Fruit fly (Drosophila melanogaster): ENCODE results near the gene CG8281.

Gene CG8281

dm6 chr3L:7909695-7910463 is 2.4 kb upstream of the CG8281 start:
- TF ChIP-seq psq (optimal IDR thresholded peaks at IDR 0.05), result no peak
- no peak for TF ChIP-seq Myc (optimal IDR thresholded peaks at IDR 0.05)
- TF ChIP-seq Sin3A (optimal IDR thresholded peaks at IDR 0.05), result no peak
- no peak for TF ChIP-seq ttk (optimal IDR thresholded peaks at IDR 0.05)
- TF ChIP-seq h (optimal IDR thresholded peaks at IDR 0.05), result no peak
- no peak for TF ChIP-seq insv (optimal IDR thresholded peaks at IDR 0.05)

- TF ChIP-seq h (optimal IDR thresholded peaks at IDR 0.05) (no peak), psq (optimal IDR thresholded peaks at IDR 0.05) (no peak), Sin3A (optimal IDR thresholded peaks at IDR 0.05) (no peak), ttk (optimal IDR thresholded peaks at IDR 0.05) (no peak), insv (optimal IDR thresholded peaks at IDR 0.05) (no peak), Myc (optimal IDR thresholded peaks at IDR 0.05) (no peak)
Observed at dm6 chr3L:7910916-7911467, 1.3 kb upstream of the CG8281 start.

dm6 chr3L:7914969-7915596 is 2.8 kb downstream of the CG8281 start, which contains the start of gene Tmem43:
Tmem43 (minus strand) TSS chr3L:7915120.
- TF ChIP-seq insv (optimal IDR thresholded peaks at IDR 0.05) (no peak), Sin3A (optimal IDR thresholded peaks at IDR 0.05) (no peak), Myc (optimal IDR thresholded peaks at IDR 0.05) (no peak)

dm6 chr3L:7915808-7916619 is 3.8 kb downstream of the CG8281 start:
- TF ChIP-seq Sin3A (optimal IDR thresholded peaks at IDR 0.05) (no peak), psq (optimal IDR thresholded peaks at IDR 0.05) (no peak), h (optimal IDR thresholded peaks at IDR 0.05) (no peak), insv (optimal IDR thresholded peaks at IDR 0.05) (no peak), ttk (optimal IDR thresholded peaks at IDR 0.05) (no peak)

- TF ChIP-seq h (optimal IDR thresholded peaks at IDR 0.05), result no peak
- no peak for TF ChIP-seq psq (optimal IDR thresholded peaks at IDR 0.05)
- TF ChIP-seq Myc (optimal IDR thresholded peaks at IDR 0.05), result no peak
- no peak for TF ChIP-seq ttk (optimal IDR thresholded peaks at IDR 0.05)
- no peak for TF ChIP-seq Sin3A (optimal IDR thresholded peaks at IDR 0.05)
Observed at dm6 chr3L:7934200-7934599, 21.9 kb downstream of the CG8281 start.

dm6 chr3L:7934857-7935256 is 22.6 kb downstream of the CG8281 start:
- TF ChIP-seq h (optimal IDR thresholded peaks at IDR 0.05) (no peak), psq (optimal IDR thresholded peaks at IDR 0.05) (no peak), insv (optimal IDR thresholded peaks at IDR 0.05) (no peak), ttk (optimal IDR thresholded peaks at IDR 0.05) (no peak), Sin3A (optimal IDR thresholded peaks at IDR 0.05) (no peak), Myc (optimal IDR thresholded peaks at IDR 0.05) (no peak)

dm6 chr3L:7935409-7935932 is 23.2 kb downstream of the CG8281 start:
- TF ChIP-seq Sin3A (optimal IDR thresholded peaks at IDR 0.05) (no peak), insv (optimal IDR thresholded peaks at IDR 0.05) (no peak), psq (optimal IDR thresholded peaks at IDR 0.05) (no peak)

- TF ChIP-seq psq (optimal IDR thresholded peaks at IDR 0.05), result no peak
- no peak for TF ChIP-seq Myc (optimal IDR thresholded peaks at IDR 0.05)
- TF ChIP-seq insv (optimal IDR thresholded peaks at IDR 0.05), result no peak
- no peak for TF ChIP-seq Sin3A (optimal IDR thresholded peaks at IDR 0.05)
- TF ChIP-seq h (optimal IDR thresholded peaks at IDR 0.05), result no peak
- no peak for TF ChIP-seq ttk (optimal IDR thresholded peaks at IDR 0.05)
Observed at dm6 chr3L:7935933-7936494, 23.8 kb downstream of the CG8281 start, which contains the start of the genes syd and Srp9. syd (minus strand) TSS chr3L:7936120. Srp9 (plus strand) TSS chr3L:7936373.

dm6 chr3L:7938638-7939037 is 26.4 kb downstream of the CG8281 start:
- no peak for TF ChIP-seq ttk (optimal IDR thresholded peaks at IDR 0.05)
- TF ChIP-seq Sin3A (optimal IDR thresholded peaks at IDR 0.05), result no peak
- no peak for TF ChIP-seq insv (optimal IDR thresholded peaks at IDR 0.05)
- TF ChIP-seq h (optimal IDR thresholded peaks at IDR 0.05), result no peak
- no peak for TF ChIP-seq psq (optimal IDR thresholded peaks at IDR 0.05)
- no peak for TF ChIP-seq Myc (optimal IDR thresholded peaks at IDR 0.05)

- TF ChIP-seq Sin3A (optimal IDR thresholded peaks at IDR 0.05), result no peak
- no peak for TF ChIP-seq psq (optimal IDR thresholded peaks at IDR 0.05)
- no peak for TF ChIP-seq insv (optimal IDR thresholded peaks at IDR 0.05)
- no peak for TF ChIP-seq h (optimal IDR thresholded peaks at IDR 0.05)
- no peak for TF ChIP-seq Myc (optimal IDR thresholded peaks at IDR 0.05)
- TF ChIP-seq ttk (optimal IDR thresholded peaks at IDR 0.05), result no peak
Observed at dm6 chr3L:7940558-7941238, 28.4 kb downstream of the CG8281 start.

dm6 chr3L:7941514-7941913 is 29.3 kb downstream of the CG8281 start:
- TF ChIP-seq insv (optimal IDR thresholded peaks at IDR 0.05), result no peak
- TF ChIP-seq Myc (optimal IDR thresholded peaks at IDR 0.05), result no peak
- no peak for TF ChIP-seq h (optimal IDR thresholded peaks at IDR 0.05)
- no peak for TF ChIP-seq psq (optimal IDR thresholded peaks at IDR 0.05)
- TF ChIP-seq Sin3A (optimal IDR thresholded peaks at IDR 0.05), result no peak
- TF ChIP-seq ttk (optimal IDR thresholded peaks at IDR 0.05), result no peak
